ENCODE assay signal across 5 fruit fly cellular contexts in genomic region chr3L:637329-638030, dm6.
TF ChIP-seq lines count a peak whose summit lies in the region.

No protein-coding gene starts in this region.

- no peak for TF ChIP-seq CTCF in whole organism, embryonic (GFP tag; optimal IDR thresholded peaks at IDR 0.05; lab: Kevin White, UChicago)

TF ChIP-seq in whole organism, adult, 20 proteins besides CTCF, POLR2A, EP300 and RAD21:
- TF ChIP-seq tj (GFP tag; optimal IDR thresholded peaks at IDR 0.05; lab: Kevin White, UChicago) = peak; percentile 33
- peak; percentile 47 for TF ChIP-seq CG12768 (GFP tag; optimal IDR thresholded peaks at IDR 0.05; lab: Kevin White, UChicago)
- no peak for TF ChIP-seq CG7045 (GFP tag; optimal IDR thresholded peaks at IDR 0.05; lab: Kevin White, UChicago)
- TF ChIP-seq CG33017 (tag; optimal IDR thresholded peaks at IDR 0.05; lab: Kevin White, UChicago) = no peak
- TF ChIP-seq Clk (GFP tag; optimal IDR thresholded peaks at IDR 0.05; lab: Kevin White, UChicago) = no peak
- TF ChIP-seq CG1620 (GFP tag; optimal IDR thresholded peaks at IDR 0.05; lab: Kevin White, UChicago) = no peak
- TF ChIP-seq kay (GFP tag; lab: Kevin White, UChicago; ENCODE audit: borderline replicate concordance) = peak; percentile 61
- no peak for TF ChIP-seq cnc (optimal IDR thresholded peaks at IDR 0.05; lab: Kevin White, UChicago)
- no peak for TF ChIP-seq CG14711 (tag; optimal IDR thresholded peaks at IDR 0.05; lab: Kevin White, UChicago)
TF ChIP-seq in whole organism, adult: peak in this region for 3.

TF ChIP-seq in whole organism, embryonic, 481 proteins besides CTCF, POLR2A, EP300 and RAD21 (continues in another document):
- no peak for TF ChIP-seq Fer1 (GFP tag; optimal IDR thresholded peaks at IDR 0.05; lab: Kevin White, UChicago)
- TF ChIP-seq gem (tag; optimal IDR thresholded peaks at IDR 0.05; lab: Kevin White, UChicago) = peak; percentile 3
- no peak for TF ChIP-seq sob (GFP tag; IDR thresholded peaks at IDR 0.05; lab: Robert Waterston, UW)
- no peak for TF ChIP-seq Hr78 (GFP tag; optimal IDR thresholded peaks at IDR 0.05; lab: Kevin White, UChicago)
- TF ChIP-seq CG12391 (tag; optimal IDR thresholded peaks at IDR 0.05; lab: Kevin White, UChicago) = no peak
- no peak for TF ChIP-seq MESR4 (GFP tag; optimal IDR thresholded peaks at IDR 0.05; lab: Kevin White, UChicago)
- no peak for TF ChIP-seq CG30431 (GFP tag; optimal IDR thresholded peaks at IDR 0.05; lab: Kevin White, UChicago)
- peak; percentile 63 for TF ChIP-seq CG34376 (GFP tag; optimal IDR thresholded peaks at IDR 0.05; lab: Kevin White, UChicago)
- TF ChIP-seq B-H2 (GFP tag; optimal IDR thresholded peaks at IDR 0.05; lab: Kevin White, UChicago) = no peak
- TF ChIP-seq CG12219 (GFP tag; optimal IDR thresholded peaks at IDR 0.05; lab: Kevin White, UChicago) = no peak
- no peak for TF ChIP-seq prd (optimal IDR thresholded peaks at IDR 0.05; lab: Kevin White, UChicago)
- no peak for TF ChIP-seq prd (GFP tag; IDR thresholded peaks at IDR 0.05; lab: Robert Waterston, UW)
- TF ChIP-seq pita (GFP tag; optimal IDR thresholded peaks at IDR 0.05; lab: Kevin White, UChicago) = no peak
- TF ChIP-seq pb (GFP tag; optimal IDR thresholded peaks at IDR 0.05; lab: Kevin White, UChicago) = no peak
- TF ChIP-seq Gug (GFP tag; IDR thresholded peaks at IDR 0.05; lab: Robert Waterston, UW) = no peak
- no peak for TF ChIP-seq h (optimal IDR thresholded peaks at IDR 0.05; lab: Kevin White, UChicago)
- no peak for TF ChIP-seq zfh1 (GFP tag; IDR thresholded peaks at IDR 0.05; lab: Robert Waterston, UW)
- no peak for TF ChIP-seq fd102C (GFP tag; optimal IDR thresholded peaks at IDR 0.05; lab: Kevin White, UChicago)
- peak; percentile 2 for TF ChIP-seq Med (GFP tag; lab: Kevin White, UChicago)
- peak; percentile 11 for TF ChIP-seq hkb (optimal IDR thresholded peaks at IDR 0.05; lab: Kevin White, UChicago)
- TF ChIP-seq hkb (GFP tag; IDR thresholded peaks at IDR 0.05; lab: Robert Waterston, UW) = no peak
- no peak for TF ChIP-seq CG11695 (GFP tag; IDR thresholded peaks at IDR 0.05; lab: Robert Waterston, UW)
- peak; percentile 72 for TF ChIP-seq exex (tag; optimal IDR thresholded peaks at IDR 0.05; lab: Kevin White, UChicago)

TF ChIP-seq in whole organism, prepupa, 60 proteins besides CTCF, POLR2A, EP300 and RAD21:
- TF ChIP-seq Sox14 (GFP tag; optimal IDR thresholded peaks at IDR 0.05; lab: Kevin White, UChicago) (peak; percentile 24), CG6163 (GFP tag; IDR thresholded peaks at IDR 0.05; lab: Robert Waterston, UW) (peak; percentile 55; the same call in 2 of the 3 replicates), Gug (GFP tag; IDR thresholded peaks at IDR 0.05; lab: Robert Waterston, UW) (no peak), Hr4 (GFP tag; optimal IDR thresholded peaks at IDR 0.05; lab: Kevin White, UChicago) (peak; percentile 6), CG15336 (GFP tag; IDR thresholded peaks at IDR 0.05; lab: Robert Waterston, UW) (peak; percentile 66), eg (GFP tag; IDR thresholded peaks at IDR 0.05; lab: Robert Waterston, UW) (peak; percentile 28; the same call in 1 of the 3 replicates), CG4318 (GFP tag; optimal IDR thresholded peaks at IDR 0.05; lab: Kevin White, UChicago) (peak; percentile 20), svp (GFP tag; lab: Kevin White, UChicago) (peak; percentile 35), cyc (GFP tag; optimal IDR thresholded peaks at IDR 0.05; lab: Kevin White, UChicago) (no peak), OdsH (GFP tag; optimal IDR thresholded peaks at IDR 0.05; lab: Kevin White, UChicago) (no peak), achi (GFP tag; optimal IDR thresholded peaks at IDR 0.05; lab: Kevin White, UChicago) (peak; percentile 13), CG32006 (GFP tag; optimal IDR thresholded peaks at IDR 0.05; lab: Kevin White, UChicago) (peak; percentile 64), CG16779 (tag; optimal IDR thresholded peaks at IDR 0.05; lab: Kevin White, UChicago) (no peak), Hr38 (GFP tag; optimal IDR thresholded peaks at IDR 0.05; lab: Kevin White, UChicago) (no peak), CG6276 (GFP tag; optimal IDR thresholded peaks at IDR 0.05; lab: Kevin White, UChicago) (peak; percentile 3)

TF ChIP-seq in whole organism, pupa, 21 proteins besides CTCF, POLR2A, EP300 and RAD21:
- TF ChIP-seq CG15710 (tag; optimal IDR thresholded peaks at IDR 0.05; lab: Kevin White, UChicago) (no peak), CG4496 (GFP tag; IDR thresholded peaks at IDR 0.05; lab: Robert Waterston, UW) (no peak; the same call in 2 of the 3 replicates), CG9948 (tag; optimal IDR thresholded peaks at IDR 0.05; lab: Kevin White, UChicago) (no peak), CG8301 (tag; optimal IDR thresholded peaks at IDR 0.05; lab: Kevin White, UChicago) (peak; percentile 57), CG8159 (tag; optimal IDR thresholded peaks at IDR 0.05; lab: Kevin White, UChicago) (no peak), Ets98B (GFP tag; IDR thresholded peaks at IDR 0.05; lab: Robert Waterston, UW) (peak; percentile 49; the same call in 1 of the 2 replicates), D1 (tag; optimal IDR thresholded peaks at IDR 0.05; lab: Kevin White, UChicago) (no peak), CG14655 (GFP tag; optimal IDR thresholded peaks at IDR 0.05; lab: Kevin White, UChicago) (peak; percentile 66), fd96Ca (GFP tag; IDR thresholded peaks at IDR 0.05; lab: Robert Waterston, UW) (peak; percentile 14; the same call in 1 of the 3 replicates), CG34367 (tag; optimal IDR thresholded peaks at IDR 0.05; lab: Kevin White, UChicago) (no peak), gl (tag; optimal IDR thresholded peaks at IDR 0.05; lab: Kevin White, UChicago) (no peak), CG10348 (GFP tag; IDR thresholded peaks at IDR 0.05; lab: Robert Waterston, UW) (no peak), CG12605 (GFP tag; IDR thresholded peaks at IDR 0.05; lab: Robert Waterston, UW) (no peak), CG17806 (tag; optimal IDR thresholded peaks at IDR 0.05; lab: Kevin White, UChicago) (no peak), CG13204 (GFP tag; optimal IDR thresholded peaks at IDR 0.05; lab: Kevin White, UChicago) (no peak), Snoo (tag; optimal IDR thresholded peaks at IDR 0.05; lab: Kevin White, UChicago) (no peak), EcR (GFP tag; optimal IDR thresholded peaks at IDR 0.05; lab: Kevin White, UChicago) (no peak), rn (GFP tag; IDR thresholded peaks at IDR 0.05; lab: Robert Waterston, UW) (no peak), CG32121 (GFP tag; IDR thresholded peaks at IDR 0.05; lab: Robert Waterston, UW) (no peak), Pif1A (GFP tag; optimal IDR thresholded peaks at IDR 0.05; lab: Kevin White, UChicago) (no peak), Pif1B (GFP tag; optimal IDR thresholded peaks at IDR 0.05; lab: Kevin White, UChicago) (no peak)

TF ChIP-seq in whole organism, wandering third instar larva, 38 proteins besides CTCF, POLR2A, EP300 and RAD21:
- no peak for TF ChIP-seq br (GFP tag; optimal IDR thresholded peaks at IDR 0.05; lab: Kevin White, UChicago)
- no peak for TF ChIP-seq Dif (GFP tag; optimal IDR thresholded peaks at IDR 0.05; lab: Kevin White, UChicago; ENCODE audit: partially characterized antibody)
- no peak for TF ChIP-seq sage (GFP tag; optimal IDR thresholded peaks at IDR 0.05; lab: Kevin White, UChicago)
- no peak for TF ChIP-seq h (GFP tag; optimal IDR thresholded peaks at IDR 0.05; lab: Kevin White, UChicago)
- no peak for TF ChIP-seq Rel (GFP tag; optimal IDR thresholded peaks at IDR 0.05; lab: Kevin White, UChicago)
- peak; percentile 76 for TF ChIP-seq Rel (tag; optimal IDR thresholded peaks at IDR 0.05; lab: Kevin White, UChicago)
- TF ChIP-seq CG9705 (GFP tag; optimal IDR thresholded peaks at IDR 0.05; lab: Kevin White, UChicago) = no peak
- no peak for TF ChIP-seq foxo (GFP tag; optimal IDR thresholded peaks at IDR 0.05; lab: Kevin White, UChicago)
